Worm (Caenorhabditis elegans) whole organism, late embryonic: ENCODE results near the gene nhr-168.

Experiments
- ama-1 ChIP-seq: fragments of 150-350 bp; optimal IDR thresholded peaks from 2 replicates; lab custom pipeline; 2014
- ceh-34 ChIP-seq: sonication (generic microtip); optimal IDR thresholded peaks from 2 replicates; lab custom pipeline; 2016; ENCODE audit warnings: mild to moderate bottlenecking, missing genetic modification characterization, missing compliant biosample characterization
- ceh-48 ChIP-seq: sonication (generic microtip); optimal IDR thresholded peaks from 2 replicates; lab custom pipeline; 2016; ENCODE audit warnings: missing genetic modification characterization, inconsistent platforms, missing compliant biosample characterization
- ceh-9 ChIP-seq: sonication (generic microtip); optimal IDR thresholded peaks from 2 replicates; lab custom pipeline; 2016; ENCODE audit warnings: mild to moderate bottlenecking, missing genetic modification characterization, inconsistent platforms, missing compliant biosample characterization
- dmd-4 ChIP-seq: sonication (generic microtip); optimal IDR thresholded peaks from 2 replicates; lab custom pipeline; 2016; ENCODE audit warnings: borderline replicate concordance, missing genetic modification characterization, missing compliant biosample characterization
- elt-2 ChIP-seq: sonication (generic microtip); optimal IDR thresholded peaks from 2 replicates; lab custom pipeline; 2016; ENCODE audit warnings: missing genetic modification reagents, missing genetic modification characterization, missing compliant biosample characterization
- ets-4 ChIP-seq: sonication (generic microtip); optimal IDR thresholded peaks from 2 replicates; lab custom pipeline; 2016; ENCODE audit warnings: missing genetic modification characterization, missing compliant biosample characterization
- hlh-13 ChIP-seq: fragments of 200-800 bp; sonication (Bioruptor generic); optimal IDR thresholded peaks from 2 replicates; lab custom pipeline; 2018; ENCODE audit warnings: mild to moderate bottlenecking, missing genetic modification characterization, missing compliant biosample characterization
- nfya-1 ChIP-seq: sonication (generic microtip); optimal IDR thresholded peaks from 2 replicates; lab custom pipeline; 2017; ENCODE audit warnings: missing genetic modification characterization, mild to moderate bottlenecking, missing compliant biosample characterization, antibody characterized with exemption, moderate library complexity
- nhr-232 ChIP-seq: sonication (generic microtip); optimal IDR thresholded peaks from 2 replicates; lab custom pipeline; 2016; ENCODE audit warnings: missing genetic modification characterization, missing compliant biosample characterization
- pha-2 ChIP-seq: sonication (generic microtip); optimal IDR thresholded peaks from 2 replicates; lab custom pipeline; 2017; ENCODE audit warnings: mild to moderate bottlenecking, missing genetic modification characterization, missing compliant biosample characterization
- pqm-1 ChIP-seq: sonication (generic microtip); optimal IDR thresholded peaks from 2 replicates; lab custom pipeline; 2016; ENCODE audit warnings: missing genetic modification characterization, missing compliant biosample characterization
- sox-2 ChIP-seq: fragments of 200-800 bp; sonication (Bioruptor generic); IDR thresholded peaks from 2 replicates; pipeline ENCODE4 v1.3.6; 2022; ENCODE audit warnings: missing genetic modification reagents, missing genetic modification characterization, missing compliant biosample characterization
- tbx-2 ChIP-seq: sonication (generic microtip); optimal IDR thresholded peaks from 2 replicates; lab custom pipeline; 2016; ENCODE audit warnings: missing genetic modification characterization, missing compliant biosample characterization

DNA sequence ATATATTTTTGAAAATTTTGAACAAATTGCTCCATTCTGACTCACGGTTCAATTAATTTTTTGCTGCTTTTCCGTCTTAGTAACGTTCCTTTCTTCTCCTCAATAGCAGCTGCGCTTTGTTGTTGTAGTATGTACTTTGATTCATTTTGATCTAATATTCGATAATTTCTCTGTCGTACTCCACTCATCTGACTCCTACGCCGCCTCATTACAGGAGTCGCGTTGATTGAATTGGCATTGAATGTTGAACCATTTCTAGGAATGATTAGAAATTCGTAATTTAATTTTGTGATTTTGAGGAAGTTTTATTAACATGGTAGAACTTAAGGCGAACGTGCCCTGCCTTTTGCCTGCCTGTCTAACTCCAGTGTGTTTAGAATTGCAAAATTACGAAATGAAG is 50.7 kb downstream of the nhr-168 start:
- TF ChIP-seq pqm-1 (tag; lab: Kevin White, UChicago) = no peak
- no peak for TF ChIP-seq sox-2
- no peak for TF ChIP-seq ceh-9 (tag; lab: Kevin White, UChicago)
- TF ChIP-seq pha-2 (tag; lab: Kevin White, UChicago) = no peak
- TF ChIP-seq ets-4 (tag; lab: Kevin White, UChicago) = no peak
- no peak for TF ChIP-seq nfya-1 (tag; lab: Kevin White, UChicago)
- TF ChIP-seq ama-1 (lab: Kevin White, UChicago) = no peak
- no peak for TF ChIP-seq dmd-4
- no peak for TF ChIP-seq tbx-2
- TF ChIP-seq elt-2 (tag; lab: Kevin White, UChicago) = no peak
- TF ChIP-seq ceh-48 = no peak
- TF ChIP-seq hlh-13 = no peak
- TF ChIP-seq nhr-232 (tag; lab: Kevin White, UChicago) = no peak
- TF ChIP-seq ceh-34 (tag; lab: Kevin White, UChicago) = no peak
